Fruit fly (Drosophila melanogaster) whole organism, pupa: Measurements from ENCODE around the gene Pnn.

ENCODE experiments used
- CG15710 ChIP-seq: fragments of 200-800 bp; sonication (Bioruptor generic); optimal IDR thresholded peaks from 2 replicates; lab custom pipeline; 2018; ENCODE audit warnings: missing biosample characterization, mild to moderate bottlenecking, missing genetic modification characterization, moderate library complexity
- CG9948 ChIP-seq: fragments of 200-800 bp; sonication (Bioruptor generic); optimal IDR thresholded peaks from 2 replicates; lab custom pipeline; 2018; ENCODE audit warnings: missing biosample characterization, mild to moderate bottlenecking, missing genetic modification characterization, moderate library complexity
- gl ChIP-seq: fragments of 200-800 bp; sonication (Bioruptor generic); optimal IDR thresholded peaks from 2 replicates; lab custom pipeline; 2018; ENCODE audit warnings: missing biosample characterization, mild to moderate bottlenecking, missing genetic modification characterization

DNA sequence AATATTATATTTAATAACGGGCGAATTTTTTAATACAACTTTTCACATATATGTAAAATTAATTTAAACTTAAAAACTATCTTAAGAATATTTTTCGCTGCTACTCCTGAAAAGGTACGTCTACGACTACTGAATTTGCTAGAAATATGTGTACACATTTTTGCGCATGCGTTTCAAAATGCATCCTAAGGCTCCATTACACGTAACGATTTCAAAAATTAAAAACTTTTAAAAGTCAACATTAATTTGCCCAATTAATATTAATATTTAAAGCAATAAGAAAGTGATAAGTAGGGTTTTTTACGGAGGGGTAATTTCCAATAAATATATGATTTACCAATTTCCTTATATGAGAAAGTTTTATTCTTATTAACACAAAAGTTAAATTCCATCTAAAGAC is 9.9 kb upstream of the Pnn start, which contains the start of gene FoxP:
- TF ChIP-seq CG9948 (tag; lab: Kevin White, UChicago) = no peak
- no peak for TF ChIP-seq gl
- no peak for TF ChIP-seq CG15710 (tag; lab: Kevin White, UChicago)
